Fruit fly (Drosophila melanogaster): ENCODE measurements around the gene CG34129.

Gene CG34129

DNA sequence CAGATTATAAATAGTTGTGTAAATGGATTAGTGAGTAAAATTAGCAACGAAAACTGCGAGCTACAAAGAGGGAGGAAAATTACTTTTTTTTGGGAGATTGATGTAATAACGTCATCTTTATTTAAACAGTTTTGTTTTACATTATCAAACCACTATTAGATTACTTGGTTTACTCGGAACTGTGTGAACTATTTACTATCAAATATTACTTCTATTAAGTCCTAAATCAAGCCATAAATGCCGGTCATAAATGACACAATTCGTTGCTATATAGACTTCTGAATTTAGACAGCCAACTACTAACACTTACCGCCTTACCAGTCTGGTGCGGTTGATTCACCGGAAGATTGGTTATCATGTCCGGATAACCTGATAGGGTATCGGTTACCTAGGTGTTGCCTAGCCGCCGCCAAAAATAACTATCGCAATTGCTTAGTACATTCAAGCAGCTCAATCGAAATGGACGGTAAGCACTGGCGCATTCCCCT lies 5.8 kb downstream of the CG34129 start, which contains the start of gene CG31086 (continued):
- TF ChIP-seq cas (GFP tag; IDR thresholded peaks at IDR 0.05) (no peak), scrt (GFP tag; optimal IDR thresholded peaks at IDR 0.05) (no peak), CG7987 (GFP tag; optimal IDR thresholded peaks at IDR 0.05) (no peak), CG9215 (GFP tag; IDR thresholded peaks at IDR 0.05) (no peak), ci (GFP tag; IDR thresholded peaks at IDR 0.05) (no peak), Mad (GFP tag; optimal IDR thresholded peaks at IDR 0.05) (no peak), CG12236 (GFP tag; optimal IDR thresholded peaks at IDR 0.05) (no peak), CG11695 (GFP tag; IDR thresholded peaks at IDR 0.05) (no peak), CkIIα-i1 (GFP tag; IDR thresholded peaks at IDR 0.05) (no peak), chif (GFP tag; optimal IDR thresholded peaks at IDR 0.05) (no peak), Dfd (GFP tag; optimal IDR thresholded peaks at IDR 0.05) (no peak), HmgZ (tag; optimal IDR thresholded peaks at IDR 0.05) (peak; percentile 4), CG8359 (GFP tag; optimal IDR thresholded peaks at IDR 0.05; ENCODE audit: borderline replicate concordance) (no peak), CG11398 (GFP tag; optimal IDR thresholded peaks at IDR 0.05) (no peak), fd64A (GFP tag; optimal IDR thresholded peaks at IDR 0.05) (no peak), CG1529 (GFP tag; optimal IDR thresholded peaks at IDR 0.05) (no peak), nom (GFP tag; optimal IDR thresholded peaks at IDR 0.05) (no peak), CG10543 (GFP tag; optimal IDR thresholded peaks at IDR 0.05) (peak; percentile 49), NFAT (GFP tag; IDR thresholded peaks at IDR 0.05) (no peak), CG10321 (GFP tag; IDR thresholded peaks at IDR 0.05) (no peak), Elba2 (GFP tag; optimal IDR thresholded peaks at IDR 0.05) (no peak), CG7556 (GFP tag; optimal IDR thresholded peaks at IDR 0.05) (no peak), CG6854 (GFP tag; optimal IDR thresholded peaks at IDR 0.05) (peak; percentile 55), HHEX (GFP tag; optimal IDR thresholded peaks at IDR 0.05) (no peak), Antp (GFP tag; optimal IDR thresholded peaks at IDR 0.05) (no peak), pum (GFP tag; optimal IDR thresholded peaks at IDR 0.05) (no peak), CG17829 (tag; optimal IDR thresholded peaks at IDR 0.05) (no peak), Blimp-1 (GFP tag; optimal IDR thresholded peaks at IDR 0.05) (no peak), CG13287 (GFP tag; IDR thresholded peaks at IDR 0.05; ENCODE audit: partially characterized antibody) (no peak), CG1647 (GFP tag; optimal IDR thresholded peaks at IDR 0.05) (no peak), Xrp1 (GFP tag; IDR thresholded peaks at IDR 0.05) (no peak), mirr (GFP tag; optimal IDR thresholded peaks at IDR 0.05) (peak; percentile 65), Ssrp (tag; optimal IDR thresholded peaks at IDR 0.05) (no peak), Ada2b (GFP tag; IDR thresholded peaks at IDR 0.05) (no peak), Mrtf (GFP tag; IDR thresholded peaks at IDR 0.05) (0 out of 3 replicates have a peak, but pooled peaks have one; percentile 20), CG7357 (GFP tag; IDR thresholded peaks at IDR 0.05) (no peak), Bteb2 (GFP tag; optimal IDR thresholded peaks at IDR 0.05) (no peak), grau (tag; optimal IDR thresholded peaks at IDR 0.05) (no peak), CG17385 (GFP tag; optimal IDR thresholded peaks at IDR 0.05) (peak; percentile 2), CG3281 (GFP tag; optimal IDR thresholded peaks at IDR 0.05) (peak; percentile 33), CG4730 (GFP tag; IDR thresholded peaks at IDR 0.05) (no peak), YL-1 (GFP tag; optimal IDR thresholded peaks at IDR 0.05) (no peak), CG13296 (GFP tag; optimal IDR thresholded peaks at IDR 0.05) (peak; percentile 66), pzg (GFP tag; optimal IDR thresholded peaks at IDR 0.05) (no peak), crc (GFP tag; optimal IDR thresholded peaks at IDR 0.05) (no peak), Hey (tag; optimal IDR thresholded peaks at IDR 0.05) (peak; percentile 1), lilli (GFP tag; optimal IDR thresholded peaks at IDR 0.05) (no peak), NC2β (GFP tag; optimal IDR thresholded peaks at IDR 0.05) (no peak), CG18476 (GFP tag; optimal IDR thresholded peaks at IDR 0.05) (no peak), ssp (GFP tag; IDR thresholded peaks at IDR 0.05) (no peak), CG10431 (GFP tag; optimal IDR thresholded peaks at IDR 0.05) (no peak), CG10209 (GFP tag; optimal IDR thresholded peaks at IDR 0.05) (no peak)

Data from whole organism, embryonic.